Fruit fly (Drosophila melanogaster): ENCODE measurements around the gene CG9399.

Gene CG9399

dm6 chr3R:9573812-9574587, at the start of gene CG9399:
Gene CG9399 (minus strand): TSS chr3R:9574211.
- TF ChIP-seq CG7045 (GFP tag; optimal IDR thresholded peaks at IDR 0.05): peak; percentile 98
- peak; percentile 93 for TF ChIP-seq Hr96 (GFP tag; optimal IDR thresholded peaks at IDR 0.05)
- TF ChIP-seq tj (GFP tag; optimal IDR thresholded peaks at IDR 0.05): peak; percentile 95
- peak; percentile 96 for TF ChIP-seq Mnt (GFP tag; optimal IDR thresholded peaks at IDR 0.05)
- peak; percentile 99 for TF ChIP-seq CG1620 (GFP tag; optimal IDR thresholded peaks at IDR 0.05)
- TF ChIP-seq CG5204 (GFP tag; optimal IDR thresholded peaks at IDR 0.05): peak; percentile 98
- TF ChIP-seq CG33017 (tag; optimal IDR thresholded peaks at IDR 0.05): peak; percentile 98
- peak; percentile 98 for TF ChIP-seq CG12768 (GFP tag; optimal IDR thresholded peaks at IDR 0.05)
- no peak for TF ChIP-seq cnc (optimal IDR thresholded peaks at IDR 0.05)
- peak; percentile 78 for TF ChIP-seq cic (GFP tag; optimal IDR thresholded peaks at IDR 0.05)
- no peak for TF ChIP-seq kay (GFP tag; ENCODE audit: borderline replicate concordance)
- TF ChIP-seq CG7101 (tag; optimal IDR thresholded peaks at IDR 0.05): peak; percentile 99
- peak; percentile 97 for TF ChIP-seq Clk (GFP tag; optimal IDR thresholded peaks at IDR 0.05)
- peak; percentile 98 for TF ChIP-seq Crg-1 (GFP tag; optimal IDR thresholded peaks at IDR 0.05)
- peak; percentile 97 for TF ChIP-seq CG14711 (tag; optimal IDR thresholded peaks at IDR 0.05)
- TF ChIP-seq toe (GFP tag; optimal IDR thresholded peaks at IDR 0.05): peak; percentile 97
- peak; percentile 99 for TF ChIP-seq CG11617 (GFP tag; optimal IDR thresholded peaks at IDR 0.05)
- peak; percentile 92 for TF ChIP-seq pad (GFP tag; optimal IDR thresholded peaks at IDR 0.05)
- peak; percentile 93 for TF ChIP-seq ovo (GFP tag; optimal IDR thresholded peaks at IDR 0.05)
- peak; percentile 97 for TF ChIP-seq bab1 (GFP tag; optimal IDR thresholded peaks at IDR 0.05)

- TF ChIP-seq CG1620 (GFP tag; optimal IDR thresholded peaks at IDR 0.05) (no peak), CG7045 (GFP tag; optimal IDR thresholded peaks at IDR 0.05) (peak; percentile 29), pad (GFP tag; optimal IDR thresholded peaks at IDR 0.05) (no peak), Hr96 (GFP tag; optimal IDR thresholded peaks at IDR 0.05) (no peak), kay (GFP tag; ENCODE audit: borderline replicate concordance) (no peak), toe (GFP tag; optimal IDR thresholded peaks at IDR 0.05) (peak; percentile 20)
These were observed 46.3 kb upstream of the CG9399 start for dm6 chr3R:9620278-9620677.

- TF ChIP-seq CG1620 (GFP tag; optimal IDR thresholded peaks at IDR 0.05): no peak
- no peak for TF ChIP-seq kay (GFP tag; ENCODE audit: borderline replicate concordance)
- no peak for TF ChIP-seq tj (GFP tag; optimal IDR thresholded peaks at IDR 0.05)
- peak; percentile 43 for TF ChIP-seq CG12768 (GFP tag; optimal IDR thresholded peaks at IDR 0.05)
- peak; percentile 36 for TF ChIP-seq CG7101 (tag; optimal IDR thresholded peaks at IDR 0.05)
- TF ChIP-seq CG14711 (tag; optimal IDR thresholded peaks at IDR 0.05): peak; percentile 47
- TF ChIP-seq CG5204 (GFP tag; optimal IDR thresholded peaks at IDR 0.05): peak; percentile 36
- TF ChIP-seq bab1 (GFP tag; optimal IDR thresholded peaks at IDR 0.05): peak; percentile 81
- no peak for TF ChIP-seq CG11617 (GFP tag; optimal IDR thresholded peaks at IDR 0.05)
- peak; percentile 7 for TF ChIP-seq pad (GFP tag; optimal IDR thresholded peaks at IDR 0.05)
- no peak for TF ChIP-seq Hr96 (GFP tag; optimal IDR thresholded peaks at IDR 0.05)
- peak; percentile 4 for TF ChIP-seq CG33017 (tag; optimal IDR thresholded peaks at IDR 0.05)
- TF ChIP-seq cic (GFP tag; optimal IDR thresholded peaks at IDR 0.05): no peak
- TF ChIP-seq cnc (optimal IDR thresholded peaks at IDR 0.05): no peak
- no peak for TF ChIP-seq Mnt (GFP tag; optimal IDR thresholded peaks at IDR 0.05)
- no peak for TF ChIP-seq Clk (GFP tag; optimal IDR thresholded peaks at IDR 0.05)
- peak; percentile 58 for TF ChIP-seq CG7045 (GFP tag; optimal IDR thresholded peaks at IDR 0.05)
- TF ChIP-seq toe (GFP tag; optimal IDR thresholded peaks at IDR 0.05): no peak
- no peak for TF ChIP-seq Crg-1 (GFP tag; optimal IDR thresholded peaks at IDR 0.05)
- TF ChIP-seq ovo (GFP tag; optimal IDR thresholded peaks at IDR 0.05): no peak
These were observed 44.3 kb upstream of the CG9399 start for dm6 chr3R:9618331-9618730.

dm6 chr3R:9613124-9613523, 39.1 kb upstream of the CG9399 start:
- no peak for TF ChIP-seq kay (GFP tag; ENCODE audit: borderline replicate concordance)
- TF ChIP-seq CG14711 (tag; optimal IDR thresholded peaks at IDR 0.05): no peak
- no peak for TF ChIP-seq CG11617 (GFP tag; optimal IDR thresholded peaks at IDR 0.05)
- no peak for TF ChIP-seq pad (GFP tag; optimal IDR thresholded peaks at IDR 0.05)
- no peak for TF ChIP-seq CG7045 (GFP tag; optimal IDR thresholded peaks at IDR 0.05)
- TF ChIP-seq Mnt (GFP tag; optimal IDR thresholded peaks at IDR 0.05): no peak
- no peak for TF ChIP-seq CG7101 (tag; optimal IDR thresholded peaks at IDR 0.05)
- no peak for TF ChIP-seq toe (GFP tag; optimal IDR thresholded peaks at IDR 0.05)

dm6 chr3R:9612217-9612616, 38.2 kb upstream of the CG9399 start:
- TF ChIP-seq Hr96 (GFP tag; optimal IDR thresholded peaks at IDR 0.05): no peak
- TF ChIP-seq CG11617 (GFP tag; optimal IDR thresholded peaks at IDR 0.05): no peak
- TF ChIP-seq CG33017 (tag; optimal IDR thresholded peaks at IDR 0.05): no peak
- TF ChIP-seq CG14711 (tag; optimal IDR thresholded peaks at IDR 0.05): no peak
- TF ChIP-seq tj (GFP tag; optimal IDR thresholded peaks at IDR 0.05): peak; percentile 10
- no peak for TF ChIP-seq Mnt (GFP tag; optimal IDR thresholded peaks at IDR 0.05)
- no peak for TF ChIP-seq CG5204 (GFP tag; optimal IDR thresholded peaks at IDR 0.05)
- TF ChIP-seq bab1 (GFP tag; optimal IDR thresholded peaks at IDR 0.05): peak; percentile 10
- no peak for TF ChIP-seq CG7045 (GFP tag; optimal IDR thresholded peaks at IDR 0.05)
- TF ChIP-seq toe (GFP tag; optimal IDR thresholded peaks at IDR 0.05): no peak
- TF ChIP-seq Clk (GFP tag; optimal IDR thresholded peaks at IDR 0.05): no peak
- TF ChIP-seq kay (GFP tag; ENCODE audit: borderline replicate concordance): no peak

- TF ChIP-seq CG5204 (GFP tag; optimal IDR thresholded peaks at IDR 0.05): no peak
- TF ChIP-seq CG7045 (GFP tag; optimal IDR thresholded peaks at IDR 0.05): no peak
- TF ChIP-seq Hr96 (GFP tag; optimal IDR thresholded peaks at IDR 0.05): no peak
- TF ChIP-seq cnc (optimal IDR thresholded peaks at IDR 0.05): no peak
- no peak for TF ChIP-seq cic (GFP tag; optimal IDR thresholded peaks at IDR 0.05)
- no peak for TF ChIP-seq bab1 (GFP tag; optimal IDR thresholded peaks at IDR 0.05)
- no peak for TF ChIP-seq CG12768 (GFP tag; optimal IDR thresholded peaks at IDR 0.05)
- TF ChIP-seq CG14711 (tag; optimal IDR thresholded peaks at IDR 0.05): no peak
- TF ChIP-seq CG7101 (tag; optimal IDR thresholded peaks at IDR 0.05): no peak
These were observed 34.2 kb upstream of the CG9399 start for dm6 chr3R:9608206-9608605.
